Worm (Caenorhabditis elegans): ENCODE data around the gene ZK1307.3.

- TF ChIP-seq snpc-4 (tag; optimal IDR thresholded peaks at IDR 0.05), result no peak
- no peak for TF ChIP-seq nhr-11 (tag; optimal IDR thresholded peaks at IDR 0.05)
- TF ChIP-seq lin-11 (tag; optimal IDR thresholded peaks at IDR 0.05), result no peak
- TF ChIP-seq nhr-25 (tag; optimal IDR thresholded peaks at IDR 0.05), result no peak
- no peak for TF ChIP-seq ZK546.5 (tag; optimal IDR thresholded peaks at IDR 0.05)
- no peak for TF ChIP-seq elt-1 (tag; optimal IDR thresholded peaks at IDR 0.05)
Measured at ce11 chrII:9656210-9656755, 3.5 kb upstream of the ZK1307.3 start, which contains the start of gene gstk-1.
